Worm (Caenorhabditis elegans) whole organism, early embryonic: Measurements from ENCODE around the gene Y54G2A.52.

Experiments
- ama-1 ChIP-seq: fragments of 150-350 bp; optimal IDR thresholded peaks from 2 replicates; lab custom pipeline; 2014
- ceh-13 ChIP-seq: fragments of 200-800 bp; sonication (Bioruptor generic); optimal IDR thresholded peaks from 2 replicates; lab custom pipeline; 2018; ENCODE audit warnings: mild to moderate bottlenecking, missing genetic modification characterization, missing compliant biosample characterization
- ceh-36 ChIP-seq: sonication (generic microtip); optimal IDR thresholded peaks from 2 replicates; lab custom pipeline; 2016; ENCODE audit warnings: missing genetic modification characterization, inconsistent platforms, missing compliant biosample characterization
- flt-1 ChIP-seq: fragments of 200-800 bp; sonication (Bioruptor generic); IDR thresholded peaks from 2 replicates; pipeline ENCODE4 v1.3.6; 2022; ENCODE audit warnings: missing genetic modification characterization, missing compliant biosample characterization
- scrt-1 ChIP-seq: fragments of 200-800 bp; sonication (Bioruptor generic); IDR thresholded peaks from 2 replicates; pipeline ENCODE4 v1.3.6; 2022; ENCODE audit warnings: missing genetic modification characterization, missing compliant biosample characterization

DNA sequence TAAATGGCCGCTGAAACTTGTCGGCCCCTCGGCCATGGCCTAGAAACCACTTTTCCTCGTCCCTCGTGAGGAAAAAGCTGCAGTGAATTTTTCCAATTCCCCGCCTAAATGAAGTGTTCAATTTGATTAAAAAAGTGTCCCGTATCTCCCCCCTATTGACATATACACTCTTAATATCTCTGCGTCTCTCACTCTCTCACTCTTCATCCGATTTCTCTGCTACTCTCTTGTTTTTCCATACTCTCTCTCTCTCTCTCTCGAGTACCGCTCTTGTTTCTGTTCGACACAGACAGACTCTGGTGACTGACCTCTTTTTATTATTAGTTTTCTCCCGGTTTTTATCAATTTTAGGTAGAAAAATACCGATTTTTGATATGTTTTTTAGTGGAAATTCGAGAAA lies 13.4 kb downstream of the Y54G2A.52 start:
- TF ChIP-seq ceh-36 (tag; lab: Kevin White, UChicago) (no peak), scrt-1 (GFP tag; lab: Robert Waterston, UW) (no peak), ama-1 (lab: Kevin White, UChicago) (no peak), flt-1 (no peak), ceh-13 (no peak)
